Worm (Caenorhabditis elegans) whole organism, young adult: ENCODE results near the gene Y48E1B.8.

Source experiments
- T26A5.8 ChIP-seq: sonication (generic microtip); optimal IDR thresholded peaks from 2 replicates; lab custom pipeline; 2016; ENCODE audit warnings: missing genetic modification characterization, missing compliant biosample characterization
- egl-18 ChIP-seq: fragments of 200-800 bp; sonication (Bioruptor generic); IDR thresholded peaks from 2 replicates; pipeline ENCODE4 v1.3.6; 2022; ENCODE audit warnings: missing genetic modification reagents, missing genetic modification characterization, missing compliant biosample characterization

DNA sequence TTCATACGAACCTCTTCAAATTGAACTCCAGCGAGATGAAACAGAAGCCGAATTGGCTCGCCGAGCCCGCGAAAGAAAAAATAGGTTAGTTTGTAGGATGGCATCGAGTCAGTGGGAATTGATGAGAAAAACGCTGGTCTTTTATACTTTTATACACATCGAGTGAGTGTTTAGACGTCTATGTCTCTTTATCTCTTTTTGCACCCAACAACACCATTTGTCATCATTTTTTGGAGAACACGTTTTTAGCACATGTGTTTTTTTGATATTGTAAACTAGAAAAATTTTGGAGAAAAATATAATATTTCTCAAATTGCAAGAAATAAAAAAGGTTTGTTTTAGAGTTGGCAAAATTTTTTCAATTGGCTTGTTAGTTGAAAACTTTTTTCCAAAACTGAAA, 38.8 kb downstream of the Y48E1B.8 start, which contains the start of gene gst-16:
- TF ChIP-seq egl-18 (GFP tag; lab: Robert Waterston, UW) (no peak), T26A5.8 (tag; lab: Kevin White, UChicago) (no peak)
